Fruit fly (Drosophila melanogaster) whole organism, prepupa: Measurements from ENCODE around the gene FucTA.
A peak's percentile ranks its signal among the peaks of the same experiment; 100 is the strongest.

Experiments used
- Blimp-1 ChIP-seq: fragments of 200-800 bp; sonication (Bioruptor generic); optimal IDR thresholded peaks from 3 replicates; lab custom pipeline; 2017; ENCODE audit warnings: missing biosample characterization, missing genetic modification characterization, mild to moderate bottlenecking, moderate library complexity, missing genetic modification reagents
- CG10669 ChIP-seq: fragments of 200-800 bp; sonication (Bioruptor generic); optimal IDR thresholded peaks from 3 replicates; lab custom pipeline; 2018; ENCODE audit warnings: missing biosample characterization, mild to moderate bottlenecking, missing genetic modification characterization, moderate library complexity
- CG11294 ChIP-seq: fragments of 200-800 bp; sonication (Bioruptor generic); IDR thresholded peaks from 2 replicates; pipeline ENCODE4 v1.3.6; 2022; ENCODE audit warnings: missing biosample characterization, missing genetic modification characterization
- CG15336 ChIP-seq: fragments of 200-800 bp; sonication (Bioruptor generic); IDR thresholded peaks from 2 replicates; pipeline ENCODE4 v1.3.6; 2022; ENCODE audit warnings: missing biosample characterization, missing genetic modification characterization
- CG1621 ChIP-seq: fragments of 200-800 bp; sonication (Bioruptor generic); optimal IDR thresholded peaks from 3 replicates; lab custom pipeline; 2018; ENCODE audit warnings: missing biosample characterization, mild to moderate bottlenecking, missing genetic modification characterization
- CG3032 ChIP-seq: fragments of 200-800 bp; optimal IDR thresholded peaks from 2 replicates; lab custom pipeline; 2019; ENCODE audit warnings: missing biosample characterization, mild to moderate bottlenecking, missing genetic modification characterization, moderate library complexity
- CG31627 ChIP-seq: fragments of 200-800 bp; sonication (Bioruptor generic); optimal IDR thresholded peaks from 3 replicates; lab custom pipeline; 2016; ENCODE audit warnings: missing biosample characterization, missing genetic modification characterization
- CG34406 ChIP-seq: fragments of 200-800 bp; sonication (Bioruptor generic); optimal IDR thresholded peaks from 3 replicates; lab custom pipeline; 2016; ENCODE audit warnings: missing biosample characterization, missing genetic modification characterization
- CG3919 ChIP-seq: fragments of 200-800 bp; sonication (Bioruptor generic); optimal IDR thresholded peaks from 3 replicates; lab custom pipeline; 2016; ENCODE audit warnings: missing biosample characterization, missing genetic modification characterization
- CG4318 ChIP-seq: fragments of 200-800 bp; sonication (Bioruptor generic); optimal IDR thresholded peaks from 3 replicates; lab custom pipeline; 2017; ENCODE audit warnings: missing biosample characterization, mild to moderate bottlenecking, missing genetic modification characterization
- CG6163 ChIP-seq: fragments of 200-800 bp; sonication (Bioruptor generic); IDR thresholded peaks from 3 replicates; pipeline ENCODE4 v1.3.6; 2022; ENCODE audit warnings: missing biosample characterization, missing genetic modification characterization
- CG6792 ChIP-seq: fragments of 200-800 bp; sonication (Bioruptor generic); optimal IDR thresholded peaks from 3 replicates; lab custom pipeline; 2016; ENCODE audit warnings: missing biosample characterization, missing genetic modification characterization
- CG6854 ChIP-seq: fragments of 200-800 bp; sonication (Bioruptor generic); optimal IDR thresholded peaks from 2 replicates; lab custom pipeline; 2017; ENCODE audit warnings: missing biosample characterization, mild to moderate bottlenecking, missing genetic modification characterization
- CG7368 ChIP-seq: fragments of 200-800 bp; sonication (Bioruptor generic); optimal IDR thresholded peaks from 3 replicates; lab custom pipeline; 2016; ENCODE audit warnings: missing biosample characterization, missing genetic modification characterization
- CG8319 ChIP-seq: fragments of 200-800 bp; sonication (Bioruptor generic); optimal IDR thresholded peaks from 3 replicates; lab custom pipeline; 2016; ENCODE audit warnings: missing biosample characterization, missing genetic modification characterization
- CG8632 ChIP-seq: fragments of 200-800 bp; sonication (Bioruptor generic); optimal IDR thresholded peaks from 3 replicates; lab custom pipeline; 2016; ENCODE audit warnings: missing biosample characterization, missing genetic modification characterization
- CG9139 ChIP-seq: fragments of 200-800 bp; sonication (Bioruptor generic); optimal IDR thresholded peaks from 3 replicates; lab custom pipeline; 2017; ENCODE audit warnings: missing biosample characterization, mild to moderate bottlenecking, missing genetic modification characterization
- Eip75B ChIP-seq: fragments of 200-800 bp; sonication (Bioruptor generic); optimal IDR thresholded peaks from 3 replicates; lab custom pipeline; 2016; ENCODE audit warnings: missing biosample characterization, missing genetic modification characterization
- Eip78C ChIP-seq: fragments of 200-800 bp; sonication (Bioruptor generic); peaks from one replicate; lab custom pipeline; 2016; ENCODE audit warnings: missing biosample characterization, missing genetic modification characterization
- Ets21C ChIP-seq: fragments of 200-800 bp; sonication (Bioruptor generic); optimal IDR thresholded peaks from 3 replicates; lab custom pipeline; 2016; ENCODE audit warnings: missing biosample characterization, missing genetic modification characterization
- Gug ChIP-seq: fragments of 200-800 bp; sonication (Bioruptor generic); IDR thresholded peaks from 2 replicates; pipeline ENCODE4 v1.3.6; 2022; ENCODE audit warnings: missing biosample characterization, missing genetic modification characterization
- Hr4 ChIP-seq: fragments of 200-800 bp; sonication (Bioruptor generic); optimal IDR thresholded peaks from 3 replicates; lab custom pipeline; 2016; ENCODE audit warnings: missing biosample characterization, missing genetic modification characterization
- Lpt ChIP-seq: fragments of 200-800 bp; sonication (Bioruptor generic); optimal IDR thresholded peaks from 3 replicates; lab custom pipeline; 2016; ENCODE audit warnings: missing biosample characterization, missing genetic modification characterization
- Met ChIP-seq: fragments of 200-800 bp; sonication (Bioruptor generic); optimal IDR thresholded peaks from 3 replicates; lab custom pipeline; 2016; ENCODE audit warnings: missing biosample characterization, missing genetic modification characterization
- Sox102F ChIP-seq: fragments of 200-800 bp; sonication (Bioruptor generic); optimal IDR thresholded peaks from 2 replicates; lab custom pipeline; 2016; ENCODE audit warnings: missing biosample characterization, mild to moderate bottlenecking, missing genetic modification characterization
- acj6 ChIP-seq: fragments of 200-800 bp; sonication (Bioruptor generic); optimal IDR thresholded peaks from 3 replicates; lab custom pipeline; 2016; ENCODE audit warnings: missing biosample characterization, missing genetic modification characterization
- cyc ChIP-seq: fragments of 200-800 bp; sonication (Bioruptor generic); optimal IDR thresholded peaks from 3 replicates; lab custom pipeline; 2016; ENCODE audit warnings: missing biosample characterization, missing genetic modification characterization
- dac ChIP-seq: fragments of 200-800 bp; sonication (Bioruptor generic); optimal IDR thresholded peaks from 2 replicates; lab custom pipeline; 2017; ENCODE audit warnings: missing biosample characterization, mild to moderate bottlenecking, missing genetic modification characterization
- eg ChIP-seq: fragments of 200-800 bp; sonication (Bioruptor generic); IDR thresholded peaks from 3 replicates; pipeline ENCODE4 v1.3.6; 2022; ENCODE audit warnings: missing biosample characterization, missing genetic modification characterization
- lz ChIP-seq: fragments of 200-800 bp; sonication (Bioruptor generic); optimal IDR thresholded peaks from 3 replicates; lab custom pipeline; 2016; ENCODE audit warnings: missing biosample characterization, missing genetic modification characterization
- net ChIP-seq: fragments of 200-800 bp; sonication (Bioruptor generic); optimal IDR thresholded peaks from 3 replicates; lab custom pipeline; 2016; ENCODE audit warnings: missing biosample characterization, missing genetic modification characterization
- pdm3 ChIP-seq: fragments of 200-800 bp; sonication (Bioruptor generic); optimal IDR thresholded peaks from 3 replicates; lab custom pipeline; 2016; ENCODE audit warnings: missing biosample characterization, missing genetic modification characterization
- salr ChIP-seq, 2 experiments: fragments of 200-800 bp; sonication (Bioruptor generic); optimal IDR thresholded peaks; 3 replicates each; lab custom pipeline; 2016 to 2018; ENCODE audit warnings: missing biosample characterization in 2 of 2, missing genetic modification characterization in 2 of 2, mild to moderate bottlenecking in 1 of 2
- ss ChIP-seq, 2 experiments: fragments of 200-800 bp; sonication (Bioruptor generic); optimal IDR thresholded peaks; 2 replicates in 1 of 2; 3 replicates in 1 of 2; lab custom pipeline; 2017 to 2018; ENCODE audit warnings: mild to moderate bottlenecking in 2 of 2, missing biosample characterization in 2 of 2, missing genetic modification characterization in 2 of 2, moderate library complexity in 1 of 2
- svp ChIP-seq: fragments of 200-800 bp; sonication (Bioruptor generic); peaks from one replicate; lab custom pipeline; 2016; ENCODE audit warnings: missing biosample characterization, missing genetic modification characterization

Gene FucTA

dm6 chr3L:15102669-15103309 is 44.1 kb upstream of the FucTA start (continued):
- TF ChIP-seq CG8319 (GFP tag; lab: Kevin White, UChicago) (no peak), Ets21C (GFP tag; lab: Kevin White, UChicago) (no peak), CG7368 (GFP tag; lab: Kevin White, UChicago) (peak; percentile 15), CG15336 (GFP tag; lab: Robert Waterston, UW) (no peak), Gug (0 out of 2 replicates have a peak, but pooled peaks have one; percentile 15), CG10669 (GFP tag; lab: Kevin White, UChicago) (no peak), CG4318 (GFP tag; lab: Kevin White, UChicago) (peak; percentile 6), CG31627 (peak; percentile 18), Hr4 (GFP tag; lab: Kevin White, UChicago) (peak; percentile 7), dac (GFP tag; lab: Kevin White, UChicago) (no peak), CG6792 (GFP tag; lab: Kevin White, UChicago) (no peak), CG6163 (GFP tag; lab: Robert Waterston, UW) (peak; percentile 54; the same call in 1 of the 3 replicates)
- TF ChIP-seq, all 60 proteins: peak for 30

DNA sequence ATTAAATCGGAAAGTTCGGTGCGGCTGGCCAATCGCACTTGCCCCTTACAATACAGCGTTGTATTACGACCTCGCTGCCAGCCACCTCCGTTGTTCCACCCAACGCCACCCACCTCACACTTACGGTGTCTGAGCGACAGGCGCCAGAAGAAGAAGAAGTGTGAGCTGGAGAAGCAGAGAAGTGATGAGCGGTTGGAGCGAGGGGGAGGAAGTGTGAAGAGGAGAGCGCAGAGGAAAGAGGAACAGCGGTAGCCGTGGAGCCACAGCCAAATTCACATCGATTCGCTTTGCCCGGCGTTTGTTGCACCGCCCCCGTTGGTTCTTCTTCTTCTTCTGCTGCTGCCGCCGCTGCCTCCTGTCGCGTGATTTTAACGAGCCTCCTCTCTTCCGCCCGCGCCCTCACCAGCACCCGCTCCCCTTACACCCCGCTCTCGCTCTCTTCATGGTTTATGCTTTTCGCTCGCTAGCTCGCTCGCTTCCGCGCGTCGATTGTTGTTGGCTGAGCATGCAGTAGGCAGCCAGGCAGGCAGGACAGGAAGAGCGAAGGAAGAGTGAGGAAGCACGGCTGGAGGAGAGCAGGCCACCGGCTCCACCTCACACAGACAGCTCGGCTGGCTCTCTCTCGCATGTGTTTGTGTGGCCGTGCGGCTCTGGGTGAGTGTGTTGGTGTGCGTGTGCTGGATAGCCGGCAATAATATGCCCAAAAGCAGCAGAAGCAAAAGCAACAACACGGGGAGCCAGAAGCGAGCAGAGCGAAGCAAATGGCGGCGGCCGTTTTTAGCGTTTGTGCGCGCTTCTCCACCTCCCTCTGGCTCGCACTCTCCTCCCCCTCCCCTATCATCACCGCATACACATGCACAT is 42.7 kb upstream of the FucTA start:
- TF ChIP-seq Sox102F (GFP tag; lab: Kevin White, UChicago) (no peak), CG1621 (tag; lab: Kevin White, UChicago) (peak; percentile 19), CG6854 (GFP tag; lab: Kevin White, UChicago) (peak; percentile 99), CG3919 (GFP tag; lab: Kevin White, UChicago) (no peak), Met (GFP tag; lab: Kevin White, UChicago) (peak; percentile 17), Gug (peak; percentile 19; the same call in 1 of the 2 replicates), CG34406 (GFP tag; lab: Kevin White, UChicago) (peak; percentile 10), CG8319 (GFP tag; lab: Kevin White, UChicago) (no peak), Blimp-1 (peak; percentile 2), Eip78C (GFP tag; lab: Kevin White, UChicago) (peak; percentile 49), CG3032 (tag; lab: Kevin White, UChicago) (peak; percentile 2), dac (GFP tag; lab: Kevin White, UChicago) (no peak), net (peak; percentile 42), pdm3 (GFP tag; lab: Kevin White, UChicago) (no peak), CG10669 (GFP tag; lab: Kevin White, UChicago) (no peak), eg (GFP tag; lab: Robert Waterston, UW) (0 out of 3 replicates have a peak, but pooled peaks have one; percentile 30), CG9139 (GFP tag; lab: Kevin White, UChicago) (peak; percentile 8), Lpt (GFP tag; lab: Kevin White, UChicago) (peak; percentile 37), CG11294 (no peak), CG8632 (GFP tag; lab: Kevin White, UChicago) (no peak), lz (no peak), Eip75B (GFP tag; lab: Kevin White, UChicago) (peak; percentile 10), ss (GFP tag; optimal IDR thresholded peaks at IDR 0.05; lab: Kevin White, UChicago) (peak; percentile 26 to 76), CG6163 (GFP tag; lab: Robert Waterston, UW) (peak; percentile 17; the same call in 1 of the 3 replicates), svp (GFP tag; lab: Kevin White, UChicago) (peak; percentile 72), cyc (GFP tag; lab: Kevin White, UChicago) (no peak), acj6 (GFP tag; lab: Kevin White, UChicago) (no peak), salr (GFP tag; optimal IDR thresholded peaks at IDR 0.05; lab: Kevin White, UChicago) (peak in 1 of 2 experiments; percentile 1)
